Worm (Caenorhabditis elegans): ENCODE results near the gene galt-1.

- no peak for TF ChIP-seq nhr-237 (tag; optimal IDR thresholded peaks at IDR 0.05)
- no peak for TF ChIP-seq drap-1 (GFP tag; optimal IDR thresholded peaks at IDR 0.05)
- TF ChIP-seq unc-39 (tag; optimal IDR thresholded peaks at IDR 0.05), result no peak
- no peak for TF ChIP-seq ces-1 (GFP tag; optimal IDR thresholded peaks at IDR 0.05)
- no peak for TF ChIP-seq nhr-76 (tag; optimal IDR thresholded peaks at IDR 0.05)
- TF ChIP-seq elt-1 (tag; optimal IDR thresholded peaks at IDR 0.05; ENCODE audit: borderline replicate concordance, insufficient read depth), result no peak
- no peak for TF ChIP-seq nhr-2 (tag; optimal IDR thresholded peaks at IDR 0.05)
- TF ChIP-seq blmp-1 (tag; optimal IDR thresholded peaks at IDR 0.05), result no peak
Measured at ce11 chrV:5893015-5893414, 37.7 kb upstream of the galt-1 start, which contains the start of gene C04E6.7.

All from whole organism, mixed stage, embryonic.